Fruit fly (Drosophila melanogaster) whole organism, embryonic: ENCODE measurements around the gene CG5334.

ENCODE experiments used
- Abd-B ChIP-seq: fragments of 200-800 bp; sonication (Bioruptor generic); optimal IDR thresholded peaks from 2 replicates; lab custom pipeline; 2018; ENCODE audit warnings: missing biosample characterization, mild to moderate bottlenecking, missing genetic modification characterization, moderate library complexity
- Aef1 ChIP-seq: fragments of 200-800 bp; sonication (Bioruptor generic); IDR thresholded peaks from 3 replicates; pipeline ENCODE4 v1.3.6; 2022; ENCODE audit warnings: missing biosample characterization, missing genetic modification characterization
- Bdp1 ChIP-seq: fragments of 200-800 bp; sonication (Bioruptor generic); optimal IDR thresholded peaks from 3 replicates; lab custom pipeline; 2016; ENCODE audit warnings: missing biosample characterization, missing genetic modification characterization
- CG10654 ChIP-seq: fragments of 200-800 bp; sonication (Bioruptor generic); optimal IDR thresholded peaks from 2 replicates; lab custom pipeline; 2016; ENCODE audit warnings: missing biosample characterization, missing genetic modification characterization
- CG11504 ChIP-seq: fragments of 200-800 bp; sonication (Bioruptor generic); optimal IDR thresholded peaks from 3 replicates; lab custom pipeline; 2019; ENCODE audit warnings: missing biosample characterization, mild to moderate bottlenecking, missing genetic modification characterization, moderate library complexity
- CG11696 ChIP-seq: fragments of 200-800 bp; sonication (Bioruptor generic); IDR thresholded peaks from 2 replicates; pipeline ENCODE4 v1.3.6; 2022; ENCODE audit warnings: missing biosample characterization, missing genetic modification characterization
- CG14050 ChIP-seq: fragments of 200-800 bp; sonication (Bioruptor generic); IDR thresholded peaks from 3 replicates; pipeline ENCODE4 v1.3.6; 2022; ENCODE audit warnings: missing biosample characterization, missing genetic modification characterization
- CG14710 ChIP-seq: fragments of 200-800 bp; sonication (Bioruptor generic); optimal IDR thresholded peaks from 3 replicates; lab custom pipeline; 2019; ENCODE audit warnings: missing biosample characterization, mild to moderate bottlenecking, missing genetic modification characterization, moderate library complexity
- CG15479 ChIP-seq: fragments of 200-800 bp; sonication (Bioruptor generic); optimal IDR thresholded peaks from 3 replicates; lab custom pipeline; 2019; ENCODE audit warnings: missing biosample characterization, mild to moderate bottlenecking, missing genetic modification characterization, moderate library complexity
- CG1603 ChIP-seq: fragments of 200-800 bp; sonication (Bioruptor generic); optimal IDR thresholded peaks from 2 replicates; lab custom pipeline; 2019; ENCODE audit warnings: missing biosample characterization, mild to moderate bottlenecking, missing genetic modification characterization, moderate library complexity
- CG17359 ChIP-seq: fragments of 200-800 bp; sonication (Bioruptor generic); optimal IDR thresholded peaks from 3 replicates; lab custom pipeline; 2018; ENCODE audit warnings: missing biosample characterization, mild to moderate bottlenecking, missing genetic modification characterization, moderate library complexity
- CG18262 ChIP-seq: fragments of 200-800 bp; optimal IDR thresholded peaks from 3 replicates; lab custom pipeline; 2019; ENCODE audit warnings: missing biosample characterization, mild to moderate bottlenecking, missing genetic modification characterization, moderate library complexity
- CG2712 ChIP-seq: fragments of 200-800 bp; optimal IDR thresholded peaks from 3 replicates; lab custom pipeline; 2019; ENCODE audit warnings: missing biosample characterization, mild to moderate bottlenecking, missing genetic modification characterization, moderate library complexity
- CG2889 ChIP-seq: fragments of 200-800 bp; sonication (Bioruptor generic); IDR thresholded peaks from 3 replicates; pipeline ENCODE4 v1.3.6; 2022; ENCODE audit warnings: missing biosample characterization, missing genetic modification characterization
- CG31365 ChIP-seq: fragments of 200-800 bp; sonication (Bioruptor generic); optimal IDR thresholded peaks from 2 replicates; lab custom pipeline; 2018; ENCODE audit warnings: missing biosample characterization, mild to moderate bottlenecking, missing genetic modification characterization
- CG4424 ChIP-seq: fragments of 200-800 bp; sonication (Bioruptor generic); optimal IDR thresholded peaks from 3 replicates; lab custom pipeline; 2016; ENCODE audit warnings: missing biosample characterization, missing genetic modification characterization
- CG4854 ChIP-seq: fragments of 200-800 bp; sonication (Bioruptor generic); optimal IDR thresholded peaks from 2 replicates; lab custom pipeline; 2016; ENCODE audit warnings: missing biosample characterization, missing genetic modification characterization, inconsistent platforms
- CG6683 ChIP-seq: fragments of 200-800 bp; sonication (Bioruptor generic); optimal IDR thresholded peaks from 2 replicates; lab custom pipeline; 2017; ENCODE audit warnings: missing biosample characterization, mild to moderate bottlenecking, missing genetic modification characterization, missing genetic modification reagents
- CG7271 ChIP-seq: fragments of 200-800 bp; sonication (Bioruptor generic); optimal IDR thresholded peaks from 2 replicates; lab custom pipeline; 2018; ENCODE audit warnings: missing biosample characterization, mild to moderate bottlenecking, missing genetic modification characterization, moderate library complexity
- CoRest ChIP-seq: fragments of 200-800 bp; sonication (Bioruptor generic); optimal IDR thresholded peaks from 3 replicates; lab custom pipeline; 2018; ENCODE audit warnings: missing biosample characterization, mild to moderate bottlenecking, missing genetic modification characterization, moderate library complexity
- Ets65A ChIP-seq: fragments of 200-800 bp; sonication (Bioruptor generic); peaks from one replicate; lab custom pipeline; 2016; ENCODE audit warnings: missing biosample characterization, missing genetic modification characterization
- Gsc ChIP-seq: fragments of 200-800 bp; sonication (Bioruptor generic); IDR thresholded peaks from 2 replicates; pipeline ENCODE4 v1.3.6; 2022; ENCODE audit warnings: missing biosample characterization, missing genetic modification characterization
- Mad ChIP-seq: fragments of 200-800 bp; sonication (Bioruptor generic); optimal IDR thresholded peaks from 2 replicates; lab custom pipeline; 2016; ENCODE audit warnings: missing biosample characterization, missing genetic modification characterization
- Nf-YA ChIP-seq: fragments of 200-800 bp; sonication (Bioruptor generic); IDR thresholded peaks from 2 replicates; pipeline ENCODE4 v1.3.6; 2022; ENCODE audit warnings: missing biosample characterization, missing genetic modification characterization
- Nf-YC ChIP-seq: fragments of 200-800 bp; optimal IDR thresholded peaks from 3 replicates; lab custom pipeline; 2019; ENCODE audit warnings: missing biosample characterization, mild to moderate bottlenecking, missing genetic modification characterization, moderate library complexity
- Oli ChIP-seq: fragments of 200-800 bp; sonication (Bioruptor generic); optimal IDR thresholded peaks from 2 replicates; lab custom pipeline; 2018; ENCODE audit warnings: missing biosample characterization, mild to moderate bottlenecking, missing genetic modification characterization, moderate library complexity
- Sox100B ChIP-seq: fragments of 200-800 bp; sonication (Bioruptor generic); optimal IDR thresholded peaks from 3 replicates; lab custom pipeline; 2018; ENCODE audit warnings: missing biosample characterization, mild to moderate bottlenecking, missing genetic modification characterization
- Ssrp ChIP-seq: fragments of 200-800 bp; sonication (Bioruptor generic); optimal IDR thresholded peaks from 2 replicates; lab custom pipeline; 2018; ENCODE audit warnings: missing biosample characterization, mild to moderate bottlenecking, missing genetic modification characterization, moderate library complexity
- ara ChIP-seq: fragments of 200-800 bp; sonication (Bioruptor generic); IDR thresholded peaks from 2 replicates; pipeline ENCODE4 v1.3.6; 2022; ENCODE audit warnings: missing biosample characterization, missing genetic modification characterization
- bsh ChIP-seq, 2 experiments: fragments of 200-800 bp; sonication (Bioruptor generic); optimal IDR thresholded peaks; 2 replicates each; lab custom pipeline; 2017 to 2018; ENCODE audit warnings: mild to moderate bottlenecking in 2 of 2, missing biosample characterization in 2 of 2, missing genetic modification characterization in 2 of 2, moderate library complexity in 1 of 2
- cato ChIP-seq: fragments of 200-800 bp; sonication (Bioruptor generic); optimal IDR thresholded peaks from 2 replicates; lab custom pipeline; 2016; ENCODE audit warnings: missing biosample characterization, missing genetic modification characterization, borderline replicate concordance
- ci ChIP-seq: fragments of 200-800 bp; sonication (Bioruptor generic); IDR thresholded peaks from 3 replicates; pipeline ENCODE4 v1.3.6; 2022; ENCODE audit warnings: missing biosample characterization, missing genetic modification characterization
- dmrt11E ChIP-seq: fragments of 200-800 bp; sonication (Bioruptor generic); optimal IDR thresholded peaks from 3 replicates; lab custom pipeline; 2018; ENCODE audit warnings: missing biosample characterization, mild to moderate bottlenecking, missing genetic modification characterization, moderate library complexity
- fd96Cb ChIP-seq: fragments of 200-800 bp; sonication (Bioruptor generic); optimal IDR thresholded peaks from 2 replicates; lab custom pipeline; 2018; ENCODE audit warnings: missing biosample characterization, mild to moderate bottlenecking, missing genetic modification characterization, moderate library complexity
- fu2 ChIP-seq: fragments of 200-800 bp; sonication (Bioruptor generic); optimal IDR thresholded peaks from 2 replicates; lab custom pipeline; 2016; ENCODE audit warnings: missing biosample characterization, missing genetic modification characterization
- gem ChIP-seq: fragments of 200-800 bp; sonication (Bioruptor generic); optimal IDR thresholded peaks from 2 replicates; lab custom pipeline; 2019; ENCODE audit warnings: missing biosample characterization, mild to moderate bottlenecking, missing genetic modification characterization, moderate library complexity
- grau ChIP-seq: fragments of 200-800 bp; optimal IDR thresholded peaks from 3 replicates; lab custom pipeline; 2019; ENCODE audit warnings: missing biosample characterization, mild to moderate bottlenecking, missing genetic modification characterization, moderate library complexity
- phol ChIP-seq: fragments of 200-800 bp; sonication (Bioruptor generic); optimal IDR thresholded peaks from 3 replicates; lab custom pipeline; 2018; ENCODE audit warnings: missing biosample characterization, mild to moderate bottlenecking, missing genetic modification characterization, moderate library complexity
- prd ChIP-seq, 3 experiments: fragments of >200 bp in 2 of 3; fragments of 200-800 bp in 1 of 3; sonication (Bioruptor generic) in 1 of 3; optimal IDR thresholded peaks in 2 of 3; IDR thresholded peaks in 1 of 3; 2 replicates in 2 of 3; 3 replicates in 1 of 3; pipeline versions ENCODE4 v1.3.6 to Lab custom; 2017 to 2022; ENCODE audit warnings: missing biosample characterization in 1 of 3, missing genetic modification characterization in 1 of 3
- pum ChIP-seq: fragments of 200-800 bp; sonication (Bioruptor generic); optimal IDR thresholded peaks from 2 replicates; lab custom pipeline; 2016; ENCODE audit warnings: missing biosample characterization, missing genetic modification characterization
- ranshi ChIP-seq: fragments of 200-800 bp; sonication (Bioruptor generic); IDR thresholded peaks from 2 replicates; pipeline ENCODE4 v1.3.6; 2022; ENCODE audit warnings: missing biosample characterization, missing genetic modification characterization
- ro ChIP-seq: fragments of 200-800 bp; sonication (Bioruptor generic); IDR thresholded peaks from 2 replicates; pipeline ENCODE4 v1.3.6; 2022; ENCODE audit warnings: missing biosample characterization, missing genetic modification characterization
- sens ChIP-seq: fragments of 200-800 bp; sonication (Bioruptor generic); peaks from one replicate; lab custom pipeline; 2016; ENCODE audit warnings: missing biosample characterization, missing genetic modification characterization
- sima ChIP-seq: fragments of 200-800 bp; sonication (Bioruptor generic); optimal IDR thresholded peaks from 2 replicates; lab custom pipeline; 2016; ENCODE audit warnings: missing biosample characterization, missing genetic modification characterization
- slou ChIP-seq: fragments of 200-800 bp; sonication (Bioruptor generic); optimal IDR thresholded peaks from 3 replicates; lab custom pipeline; 2016; ENCODE audit warnings: missing biosample characterization, missing genetic modification characterization
- slp2 ChIP-seq: fragments of 200-800 bp; sonication (Bioruptor generic); optimal IDR thresholded peaks from 2 replicates; lab custom pipeline; 2016; ENCODE audit warnings: missing biosample characterization, missing genetic modification characterization
- tin ChIP-seq: fragments of 200-800 bp; sonication (Bioruptor generic); optimal IDR thresholded peaks from 3 replicates; lab custom pipeline; 2016; ENCODE audit warnings: missing biosample characterization, missing genetic modification characterization
- unpg ChIP-seq: fragments of 200-800 bp; sonication (Bioruptor generic); optimal IDR thresholded peaks from 3 replicates; lab custom pipeline; 2018; ENCODE audit warnings: missing biosample characterization, mild to moderate bottlenecking, missing genetic modification characterization, moderate library complexity
- zfh1 ChIP-seq: fragments of 200-800 bp; sonication (Bioruptor generic); IDR thresholded peaks from 3 replicates; pipeline ENCODE4 v1.3.6; 2022; ENCODE audit warnings: missing biosample characterization, missing genetic modification characterization

CG5334 gene

DNA sequence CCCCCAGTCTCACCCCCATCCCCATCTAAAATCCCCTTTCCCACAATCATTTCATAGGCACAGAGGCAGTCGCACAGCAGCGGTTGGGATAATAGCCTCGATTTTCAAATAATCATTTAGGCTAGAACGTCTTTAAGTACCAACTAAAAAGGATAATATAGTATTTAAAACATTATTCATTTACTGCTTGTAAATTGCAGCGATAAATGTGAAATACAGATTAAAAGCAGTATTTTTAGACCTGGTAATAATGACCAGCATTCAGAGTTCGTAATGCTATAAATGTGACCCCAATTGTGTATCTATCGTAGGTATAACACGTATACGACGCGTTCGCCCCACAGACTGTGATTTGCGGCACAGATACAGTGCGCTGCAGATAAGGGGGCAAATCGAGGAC is 47.5 kb upstream of the CG5334 start (continued):
- no peak for TF ChIP-seq CG15479
- TF ChIP-seq Nf-YC (tag; lab: Kevin White, UChicago) = peak; percentile 15
- no peak for TF ChIP-seq slp2
- no peak for TF ChIP-seq Gsc (GFP tag; lab: Robert Waterston, UW)
- no peak for TF ChIP-seq sima (GFP tag; lab: Kevin White, UChicago)
- TF ChIP-seq grau (tag; lab: Kevin White, UChicago) = peak; percentile 49
- peak; percentile 47 for TF ChIP-seq CG17359 (tag; lab: Kevin White, UChicago)
- TF ChIP-seq CG11696 = peak; percentile 69; the same call in 1 of the 2 replicates
- no peak for TF ChIP-seq CG2889 (GFP tag; lab: Robert Waterston, UW)
- TF ChIP-seq CG4854 (GFP tag; lab: Kevin White, UChicago) = no peak
- TF ChIP-seq Sox100B (GFP tag; lab: Kevin White, UChicago) = peak; percentile 14
- no peak for TF ChIP-seq slou (GFP tag; lab: Kevin White, UChicago)
- TF ChIP-seq Nf-YA (GFP tag; lab: Robert Waterston, UW) = no peak
- no peak for TF ChIP-seq CG10654 (GFP tag; lab: Kevin White, UChicago)
- peak; percentile 17 for TF ChIP-seq CG6683 (GFP tag; lab: Kevin White, UChicago)
- no peak for TF ChIP-seq fu2 (GFP tag; lab: Kevin White, UChicago)
- TF ChIP-seq CG1603 = peak; percentile 55

DNA sequence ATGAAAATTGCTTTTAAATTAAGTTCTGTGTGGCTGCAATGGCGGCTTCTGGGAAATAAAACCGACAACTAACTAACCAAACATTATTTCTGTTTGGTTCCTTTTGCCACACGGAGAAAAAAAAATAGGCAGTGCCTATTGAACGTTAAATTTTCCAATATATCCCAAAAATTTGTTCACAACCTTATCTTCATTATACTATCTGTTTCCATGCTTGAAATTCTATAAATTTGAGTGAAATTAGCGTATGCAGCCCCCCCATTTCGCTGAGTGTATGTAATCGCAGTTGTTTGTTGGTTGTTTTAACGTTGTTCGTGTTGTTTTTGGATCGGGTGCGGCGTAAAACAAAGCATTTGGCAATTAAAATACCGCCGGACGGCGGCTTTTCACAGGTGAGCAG is 36.7 kb upstream of the CG5334 start:
- TF ChIP-seq CG14050 (GFP tag; lab: Robert Waterston, UW) (no peak), CG11504 (tag; lab: Kevin White, UChicago) (peak; percentile 47), CG4854 (GFP tag; lab: Kevin White, UChicago) (no peak), CG18262 (tag; lab: Kevin White, UChicago) (no peak), Oli (tag; lab: Kevin White, UChicago) (peak; percentile 26), CG7271 (tag; lab: Kevin White, UChicago) (no peak), ro (GFP tag; lab: Robert Waterston, UW) (no peak), gem (tag; lab: Kevin White, UChicago) (peak; percentile 55), tin (GFP tag; lab: Kevin White, UChicago) (peak; percentile 9), CG14710 (tag; lab: Kevin White, UChicago) (peak; percentile 2), Mad (GFP tag; lab: Kevin White, UChicago) (no peak), CG17359 (tag; lab: Kevin White, UChicago) (peak; percentile 28), sens (GFP tag; lab: Kevin White, UChicago) (peak; percentile 42), dmrt11E (tag; lab: Kevin White, UChicago) (peak; percentile 20), cato (GFP tag; lab: Kevin White, UChicago) (no peak), Nf-YA (GFP tag; lab: Robert Waterston, UW) (0 out of 2 replicates have a peak, but pooled peaks have one; percentile 20), Ssrp (peak; percentile 33), CoRest (tag; lab: Kevin White, UChicago) (peak; percentile 9), CG1603 (peak; percentile 48), Abd-B (GFP tag; lab: Kevin White, UChicago) (peak; percentile 20), CG31365 (tag; lab: Kevin White, UChicago) (no peak), Bdp1 (GFP tag; lab: Kevin White, UChicago) (no peak), fd96Cb (tag; lab: Kevin White, UChicago) (peak; percentile 36), CG4424 (peak; percentile 15), pum (peak; percentile 29), prd (optimal IDR thresholded peaks at IDR 0.05; lab: Kevin White, UChicago) (no peak), prd (GFP tag; IDR thresholded peaks at IDR 0.05; lab: Robert Waterston, UW) (peak; percentile 38; the same call in 1 of the 3 replicates), unpg (GFP tag; lab: Kevin White, UChicago) (peak; percentile 23), Aef1 (GFP tag; lab: Robert Waterston, UW) (0 out of 3 replicates have a peak, but pooled peaks have one; percentile 12), zfh1 (GFP tag; lab: Robert Waterston, UW) (0 out of 3 replicates have a peak, but pooled peaks have one; percentile 29), Ets65A (GFP tag; lab: Kevin White, UChicago) (peak; percentile 29), bsh (GFP tag; optimal IDR thresholded peaks at IDR 0.05; lab: Kevin White, UChicago) (peak in 1 of 2 experiments; percentile 46), phol (peak; percentile 34), CG2712 (peak; percentile 30), ci (GFP tag; lab: Robert Waterston, UW) (no peak), ara (GFP tag; lab: Robert Waterston, UW) (no peak), ranshi (0 out of 2 replicates have a peak, but pooled peaks have one; percentile 44)
